Worm (Caenorhabditis elegans): ENCODE results near the gene F17H10.1.

- TF ChIP-seq T22C8.4 (GFP tag; IDR thresholded peaks at IDR 0.05) (no peak), ztf-29 (GFP tag; IDR thresholded peaks at IDR 0.05) (no peak), flt-1 (GFP tag; IDR thresholded peaks at IDR 0.05) (peak; percentile 65; the same call in 1 of the 2 replicates)
Observed at ce11 chrX:13104966-13105365, at the start of gene F17H10.1.
